Worm (Caenorhabditis elegans): ENCODE measurements around the gene F16B4.6.
A peak's percentile ranks its signal among the peaks of the same experiment; 100 is the strongest.

F16B4.6 gene

ce11 chrV:1574599-1574998, 12.4 kb upstream of the F16B4.6 start (continued):
- TF ChIP-seq madf-10 (tag; optimal IDR thresholded peaks at IDR 0.05) (no peak), F52B5.7 (tag; optimal IDR thresholded peaks at IDR 0.05) (no peak), mes-4 (tag; optimal IDR thresholded peaks at IDR 0.05) (no peak)

DNA sequence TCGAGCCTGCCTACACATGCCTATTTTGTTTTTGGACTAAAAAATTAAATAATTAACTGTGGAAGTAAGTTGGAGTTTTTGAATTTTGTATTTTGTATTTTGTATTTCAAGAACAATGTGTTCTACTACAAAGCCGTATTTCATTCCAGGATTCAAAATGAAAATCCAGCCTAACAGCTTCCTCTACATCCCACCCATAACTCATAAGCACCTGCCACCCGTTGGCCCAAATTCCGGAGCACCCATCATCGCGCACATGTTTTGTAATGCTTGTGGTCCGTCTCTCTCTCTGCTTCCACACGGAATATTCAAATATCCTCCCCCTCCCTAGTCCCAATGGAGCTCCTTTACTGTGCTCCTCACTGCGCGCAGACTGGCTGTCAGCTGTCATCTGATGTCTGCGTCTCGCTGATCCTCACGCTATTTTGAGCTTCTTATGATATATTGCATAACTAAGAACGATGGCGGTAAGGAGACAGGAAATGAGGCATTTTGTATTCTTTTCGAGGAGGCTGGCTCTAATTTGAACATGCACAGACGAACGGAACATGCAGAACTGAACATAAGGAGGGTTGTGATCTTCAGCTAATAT, 11.4 kb upstream of the F16B4.6 start:
- TF ChIP-seq mxl-1 (tag; optimal IDR thresholded peaks at IDR 0.05) (no peak), sptf-2 (GFP tag; optimal IDR thresholded peaks at IDR 0.05) (no peak), hmg-1.2 (GFP tag; IDR thresholded peaks at IDR 0.05) (no peak), Y53G8AR.9 (GFP tag; conservative IDR thresholded peaks at IDR 0.05) (no peak)

DNA sequence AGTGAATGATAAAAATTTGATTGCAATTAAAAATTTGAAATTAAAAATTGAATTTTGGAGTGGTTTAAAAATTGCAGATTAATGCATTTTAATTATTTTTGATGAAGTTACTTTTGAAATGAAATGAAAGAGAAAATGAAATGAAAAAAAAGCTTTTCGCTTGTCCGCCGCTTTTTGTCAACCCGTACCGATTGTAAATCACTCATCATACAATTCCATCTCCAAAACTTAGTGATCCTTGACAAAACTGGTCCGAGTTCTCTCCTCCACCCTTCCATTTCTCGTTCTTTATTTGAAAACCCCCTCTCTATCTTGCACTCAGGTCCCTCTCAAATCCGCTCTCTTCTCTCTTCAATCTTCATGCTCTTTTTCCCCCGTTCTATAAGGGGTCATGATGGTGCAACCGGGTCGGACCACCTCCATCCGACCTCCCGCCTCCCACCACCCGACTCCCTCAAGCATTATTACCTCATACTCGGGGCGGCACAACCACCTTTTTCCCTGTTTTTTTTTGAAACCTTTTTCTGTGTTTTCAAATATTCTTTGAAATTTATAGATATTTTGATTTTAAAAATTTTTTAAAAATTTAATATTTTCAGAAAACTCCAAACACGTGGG, 9.8 kb upstream of the F16B4.6 start:
- TF ChIP-seq zfh-2 (GFP tag; conservative IDR thresholded peaks at IDR 0.05) = 0 out of 2 replicates have a peak, but pooled peaks have one; percentile 26
- no peak for TF ChIP-seq F39B2.1 (GFP tag; IDR thresholded peaks at IDR 0.05)
- TF ChIP-seq rpc-1 (optimal IDR thresholded peaks at IDR 0.05) = no peak
- no peak for TF ChIP-seq rpc-1 (tag; optimal IDR thresholded peaks at IDR 0.05)

DNA sequence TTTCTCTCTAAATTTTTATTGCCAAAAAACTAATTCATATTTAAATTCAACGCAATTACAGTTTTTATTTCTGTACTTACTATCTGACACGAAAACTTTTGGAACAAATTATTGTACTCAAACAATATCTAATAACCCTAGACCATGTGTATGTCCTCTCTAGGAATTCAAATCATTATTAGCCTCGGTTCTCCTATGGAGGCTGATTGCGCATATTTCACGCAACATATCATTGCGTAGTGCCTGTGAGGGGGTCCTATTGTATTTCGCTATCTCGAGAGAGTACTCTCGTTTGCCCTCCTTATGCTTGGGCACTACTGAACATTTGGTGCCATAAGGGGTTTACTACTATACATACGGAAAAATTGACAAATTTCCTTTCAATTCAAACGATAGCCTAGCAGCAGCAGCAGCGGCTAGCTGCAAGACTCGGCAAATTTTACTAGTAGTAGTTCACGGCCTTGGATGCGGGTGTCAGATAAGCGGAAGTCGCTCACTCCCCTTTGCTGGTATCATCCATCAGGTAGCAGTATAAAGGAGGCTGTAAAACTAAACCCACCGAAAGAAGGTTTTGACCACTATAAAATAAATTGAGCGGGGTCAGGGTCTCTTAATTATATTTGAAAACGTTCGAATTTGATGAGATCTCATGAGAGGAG, 8.3 kb upstream of the F16B4.6 start:
- TF ChIP-seq lsl-1 (GFP tag; optimal IDR thresholded peaks at IDR 0.05) (no peak), tbx-9 (tag; optimal IDR thresholded peaks at IDR 0.05; ENCODE audit: borderline replicate concordance) (no peak), attf-6 (GFP tag; IDR thresholded peaks at IDR 0.05) (no peak), Y53G8AR.9 (GFP tag; conservative IDR thresholded peaks at IDR 0.05) (no peak), egrh-3 (GFP tag; IDR thresholded peaks at IDR 0.05) (no peak), lin-26 (GFP tag; IDR thresholded peaks at IDR 0.05) (no peak), ztf-18 (tag; optimal IDR thresholded peaks at IDR 0.05) (no peak), gei-17 (GFP tag; optimal IDR thresholded peaks at IDR 0.05) (no peak), F37B4.10 (GFP tag; IDR thresholded peaks at IDR 0.05) (no peak), sea-2 (GFP tag; IDR thresholded peaks at IDR 0.05) (no peak), chd-7 (tag; optimal IDR thresholded peaks at IDR 0.05) (no peak), F10E7.11 (tag; optimal IDR thresholded peaks at IDR 0.05) (no peak), ZK185.1 (tag; optimal IDR thresholded peaks at IDR 0.05; ENCODE audit: poor library complexity, severe bottlenecking) (no peak)

DNA sequence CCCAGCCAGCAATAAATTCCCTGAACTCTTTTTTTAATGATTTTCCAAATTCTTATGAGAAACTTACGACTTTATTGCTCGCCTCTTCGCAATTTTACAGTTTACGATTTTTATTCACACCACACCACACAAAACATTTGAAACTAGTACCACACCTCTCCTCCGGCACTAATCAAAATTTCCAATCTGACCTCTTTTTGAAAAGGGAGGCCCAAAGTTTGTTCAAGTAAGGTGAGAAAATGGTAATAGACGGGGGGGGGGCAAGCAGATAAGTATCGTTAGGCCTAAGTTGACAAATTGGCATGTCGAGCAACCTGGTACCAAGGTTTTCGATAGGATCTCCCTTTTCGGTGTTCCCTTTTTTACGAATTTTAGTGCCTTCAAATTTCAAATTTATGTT, 7.2 kb upstream of the F16B4.6 start:
- TF ChIP-seq aptf-3 (GFP tag; IDR thresholded peaks at IDR 0.05) = no peak
- TF ChIP-seq egl-44 (GFP tag; IDR thresholded peaks at IDR 0.05) = no peak
- no peak for TF ChIP-seq F49E8.2 (tag; optimal IDR thresholded peaks at IDR 0.05; ENCODE audit: insufficient read depth)
- TF ChIP-seq ztf-6 (GFP tag; IDR thresholded peaks at IDR 0.05) = no peak
- TF ChIP-seq bed-2 (GFP tag; IDR thresholded peaks at IDR 0.05) = no peak
- no peak for TF ChIP-seq F39B2.1 (GFP tag; IDR thresholded peaks at IDR 0.05)
- TF ChIP-seq Y67H2A.10 (GFP tag; conservative IDR thresholded peaks at IDR 0.05) = no peak

ce11 chrV:1583242-1583641, 3.8 kb upstream of the F16B4.6 start:
- TF ChIP-seq zfh-2 (GFP tag; conservative IDR thresholded peaks at IDR 0.05) = peak; percentile 51
- TF ChIP-seq F55B11.4 (tag; optimal IDR thresholded peaks at IDR 0.05; ENCODE audit: borderline replicate concordance, insufficient read depth) = no peak

Measured in whole organism, young adult.